Fruit fly (Drosophila melanogaster): ENCODE measurements around the gene Dbct.

Gene Dbct

dm6 chrX:15120116-15120515, 34.2 kb downstream of the Dbct start (continued):
- no peak for TF ChIP-seq CG6854 (GFP tag; optimal IDR thresholded peaks at IDR 0.05)
- no peak for TF ChIP-seq CG33213 (GFP tag; optimal IDR thresholded peaks at IDR 0.05)
- TF ChIP-seq pfk (GFP tag; optimal IDR thresholded peaks at IDR 0.05): no peak
- peak; percentile 77 for TF ChIP-seq CG2120 (GFP tag; optimal IDR thresholded peaks at IDR 0.05)
- no peak for TF ChIP-seq BtbVII (GFP tag; optimal IDR thresholded peaks at IDR 0.05)
- TF ChIP-seq CG9215 (GFP tag; IDR thresholded peaks at IDR 0.05): peak; percentile 68
- TF ChIP-seq CG9876 (GFP tag; optimal IDR thresholded peaks at IDR 0.05): no peak
- peak; percentile 28 for TF ChIP-seq bcd (GFP tag; optimal IDR thresholded peaks at IDR 0.05)
- no peak for TF ChIP-seq MESR4 (GFP tag; optimal IDR thresholded peaks at IDR 0.05)
- peak; percentile 9; the same call in 1 of the 2 replicates for TF ChIP-seq Ada2b (GFP tag; IDR thresholded peaks at IDR 0.05)
- no peak for TF ChIP-seq Doc3 (GFP tag; IDR thresholded peaks at IDR 0.05; ENCODE audit: partially characterized antibody)
- TF ChIP-seq da (GFP tag; optimal IDR thresholded peaks at IDR 0.05): no peak
- TF ChIP-seq CG11247 (GFP tag; IDR thresholded peaks at IDR 0.05): peak; percentile 45; the same call in 1 of the 2 replicates
- TF ChIP-seq CG11560 (tag; IDR thresholded peaks at IDR 0.05): no peak
- TF ChIP-seq gcm (GFP tag; optimal IDR thresholded peaks at IDR 0.05): no peak
- no peak for TF ChIP-seq CG2129 (GFP tag; IDR thresholded peaks at IDR 0.05; ENCODE audit: partially characterized antibody)
- TF ChIP-seq fd3F (GFP tag; optimal IDR thresholded peaks at IDR 0.05): peak; percentile 6
- TF ChIP-seq CG3163 (GFP tag; optimal IDR thresholded peaks at IDR 0.05): no peak
- TF ChIP-seq CG10366 (GFP tag; IDR thresholded peaks at IDR 0.05): no peak
- peak; percentile 33 for TF ChIP-seq CG13624 (GFP tag; optimal IDR thresholded peaks at IDR 0.05)
- peak; percentile 48; the same call in 1 of the 2 replicates for TF ChIP-seq sob (GFP tag; IDR thresholded peaks at IDR 0.05)
- no peak for TF ChIP-seq Dip2 (GFP tag; IDR thresholded peaks at IDR 0.05)
- TF ChIP-seq vfl (GFP tag; optimal IDR thresholded peaks at IDR 0.05): no peak
- no peak for TF ChIP-seq CG3407 (GFP tag; optimal IDR thresholded peaks at IDR 0.05)
- TF ChIP-seq Opbp (GFP tag; IDR thresholded peaks at IDR 0.05; ENCODE audit: partially characterized antibody): no peak
- TF ChIP-seq CG11093 (GFP tag; IDR thresholded peaks at IDR 0.05): 0 out of 3 replicates have a peak, but pooled peaks have one; percentile 20
- no peak for TF ChIP-seq chm (GFP tag; IDR thresholded peaks at IDR 0.05)
- TF ChIP-seq eyg (GFP tag; optimal IDR thresholded peaks at IDR 0.05): no peak
- no peak for TF ChIP-seq seq (GFP tag; IDR thresholded peaks at IDR 0.05)
- no peak for TF ChIP-seq CG11696 (GFP tag; IDR thresholded peaks at IDR 0.05)
- 0 out of 2 replicates have a peak, but pooled peaks have one; percentile 25 for TF ChIP-seq Xrp1 (GFP tag; IDR thresholded peaks at IDR 0.05)
- TF ChIP-seq Tbp (GFP tag; optimal IDR thresholded peaks at IDR 0.05): no peak
- TF ChIP-seq CG2678 (tag; optimal IDR thresholded peaks at IDR 0.05): peak; percentile 69
- no peak for TF ChIP-seq CG10959 (GFP tag; IDR thresholded peaks at IDR 0.05)
- no peak for TF ChIP-seq CkIIα-i1 (GFP tag; IDR thresholded peaks at IDR 0.05)
- TF ChIP-seq pzg (GFP tag; optimal IDR thresholded peaks at IDR 0.05): no peak
- peak; percentile 65 for TF ChIP-seq CG3281 (GFP tag; optimal IDR thresholded peaks at IDR 0.05)
- peak; percentile 11 for TF ChIP-seq scrt (GFP tag; optimal IDR thresholded peaks at IDR 0.05)
- TF ChIP-seq CG9437 (GFP tag; optimal IDR thresholded peaks at IDR 0.05): no peak
- TF ChIP-seq Stat92E (GFP tag; optimal IDR thresholded peaks at IDR 0.05): no peak
- no peak for TF ChIP-seq zen2 (GFP tag; IDR thresholded peaks at IDR 0.05; ENCODE audit: partially characterized antibody)
- TF ChIP-seq Oaz (GFP tag; IDR thresholded peaks at IDR 0.05): 0 out of 2 replicates have a peak, but pooled peaks have one; percentile 14
- TF ChIP-seq gce (GFP tag; IDR thresholded peaks at IDR 0.05): no peak
- no peak for TF ChIP-seq shn (GFP tag; optimal IDR thresholded peaks at IDR 0.05)
- no peak for TF ChIP-seq repo (GFP tag; optimal IDR thresholded peaks at IDR 0.05)
- no peak for TF ChIP-seq ewg (GFP tag; optimal IDR thresholded peaks at IDR 0.05)
- TF ChIP-seq CG12104 (GFP tag; optimal IDR thresholded peaks at IDR 0.05): no peak
- peak; percentile 76 for TF ChIP-seq slbo (GFP tag; IDR thresholded peaks at IDR 0.05)
- no peak for TF ChIP-seq CG11085 (GFP tag; IDR thresholded peaks at IDR 0.05)
- TF ChIP-seq CG1602 (GFP tag; optimal IDR thresholded peaks at IDR 0.05): no peak
- no peak for TF ChIP-seq her (GFP tag; optimal IDR thresholded peaks at IDR 0.05)
- peak; percentile 69 for TF ChIP-seq lilli (GFP tag; optimal IDR thresholded peaks at IDR 0.05)

All from whole organism, embryonic.